ENCODE assay signal across 1 fruit fly cellular context in genomic region chrX:18321358-18321757, dm6.
TF ChIP-seq lines count a peak whose summit lies in the region.

No protein-coding gene starts in this region.

TF ChIP-seq in whole organism, embryonic, 481 proteins besides CTCF, POLR2A, EP300 and RAD21 (continued from another document):
- TF ChIP-seq ham (GFP tag; IDR thresholded peaks at IDR 0.05; lab: Robert Waterston, UW) = no peak
- peak; percentile 9 for TF ChIP-seq Xbp1 (GFP tag; optimal IDR thresholded peaks at IDR 0.05; lab: Kevin White, UChicago)
- TF ChIP-seq CG9437 (GFP tag; optimal IDR thresholded peaks at IDR 0.05; lab: Kevin White, UChicago) = no peak
- peak; percentile 6 for TF ChIP-seq CG15514 (GFP tag; optimal IDR thresholded peaks at IDR 0.05; lab: Kevin White, UChicago)
- TF ChIP-seq fd96Cb (tag; optimal IDR thresholded peaks at IDR 0.05; lab: Kevin White, UChicago) = no peak
- peak; percentile 30 for TF ChIP-seq mam (GFP tag; optimal IDR thresholded peaks at IDR 0.05; lab: Kevin White, UChicago)
- no peak for TF ChIP-seq HLH4C (GFP tag; IDR thresholded peaks at IDR 0.05; lab: Robert Waterston, UW; ENCODE audit: partially characterized antibody)
- peak; percentile 33 for TF ChIP-seq CG2120 (GFP tag; optimal IDR thresholded peaks at IDR 0.05; lab: Kevin White, UChicago)
- TF ChIP-seq Hr78 (GFP tag; optimal IDR thresholded peaks at IDR 0.05; lab: Kevin White, UChicago) = peak in 1 of 2 experiments; percentile 56
- TF ChIP-seq CG4424 (GFP tag; optimal IDR thresholded peaks at IDR 0.05; lab: Kevin White, UChicago) = peak; percentile 10
- peak; percentile 37 for TF ChIP-seq Rfx (GFP tag; IDR thresholded peaks at IDR 0.05; lab: Robert Waterston, UW)
- TF ChIP-seq CG10147 (GFP tag; optimal IDR thresholded peaks at IDR 0.05; lab: Kevin White, UChicago) = no peak
- TF ChIP-seq sob (GFP tag; IDR thresholded peaks at IDR 0.05; lab: Robert Waterston, UW) = no peak
- peak; percentile 29 for TF ChIP-seq sens (GFP tag; lab: Kevin White, UChicago)
- TF ChIP-seq ERR (GFP tag; optimal IDR thresholded peaks at IDR 0.05; lab: Kevin White, UChicago) = no peak
- TF ChIP-seq Atf6 (GFP tag; IDR thresholded peaks at IDR 0.05; lab: Robert Waterston, UW) = no peak
- TF ChIP-seq CG11085 (GFP tag; IDR thresholded peaks at IDR 0.05; lab: Robert Waterston, UW) = 0 out of 2 replicates have a peak, but pooled peaks have one; percentile 9
- peak; percentile 8 for TF ChIP-seq Antp (GFP tag; optimal IDR thresholded peaks at IDR 0.05; lab: Kevin White, UChicago)
- no peak for TF ChIP-seq CG16813 (GFP tag; IDR thresholded peaks at IDR 0.05; lab: Robert Waterston, UW; ENCODE audit: partially characterized antibody)
- TF ChIP-seq Gug (GFP tag; IDR thresholded peaks at IDR 0.05; lab: Robert Waterston, UW) = peak; percentile 9; the same call in 1 of the 4 replicates
- TF ChIP-seq CG10267 (tag; optimal IDR thresholded peaks at IDR 0.05; lab: Kevin White, UChicago) = no peak
- TF ChIP-seq BEAF-32 (GFP tag; optimal IDR thresholded peaks at IDR 0.05; lab: Kevin White, UChicago) = no peak
- TF ChIP-seq sna (GFP tag; IDR thresholded peaks at IDR 0.05; lab: Robert Waterston, UW; ENCODE audit: partially characterized antibody) = no peak
- no peak for TF ChIP-seq NC2β (GFP tag; optimal IDR thresholded peaks at IDR 0.05; lab: Kevin White, UChicago)
- TF ChIP-seq Sry-β (GFP tag; optimal IDR thresholded peaks at IDR 0.05; lab: Kevin White, UChicago) = no peak
- peak; percentile 59 for TF ChIP-seq CG3995 (GFP tag; optimal IDR thresholded peaks at IDR 0.05; lab: Kevin White, UChicago)
